Worm (Caenorhabditis elegans) whole organism, early embryonic: ENCODE results near the gene eor-1.

Experiments
- B0310.2 ChIP-seq: sonication (generic microtip); optimal IDR thresholded peaks from 2 replicates; lab custom pipeline; 2016; ENCODE audit warnings: mild to moderate bottlenecking, missing genetic modification characterization, missing compliant biosample characterization
- F13C5.2 ChIP-seq: sonication (generic microtip); optimal IDR thresholded peaks from 2 replicates; lab custom pipeline; 2017; ENCODE audit warnings: mild to moderate bottlenecking, missing genetic modification characterization, inconsistent platforms, missing compliant biosample characterization
- aly-1 ChIP-seq: sonication (generic microtip); optimal IDR thresholded peaks from 2 replicates; lab custom pipeline; 2016; ENCODE audit warnings: missing genetic modification characterization, missing compliant biosample characterization
- ama-1 ChIP-seq: fragments of 150-350 bp; optimal IDR thresholded peaks from 2 replicates; lab custom pipeline; 2014
- ceh-13 ChIP-seq: fragments of 200-800 bp; sonication (Bioruptor generic); optimal IDR thresholded peaks from 2 replicates; lab custom pipeline; 2018; ENCODE audit warnings: mild to moderate bottlenecking, missing genetic modification characterization, missing compliant biosample characterization
- ceh-36 ChIP-seq: sonication (generic microtip); optimal IDR thresholded peaks from 2 replicates; lab custom pipeline; 2016; ENCODE audit warnings: missing genetic modification characterization, inconsistent platforms, missing compliant biosample characterization
- flt-1 ChIP-seq: fragments of 200-800 bp; sonication (Bioruptor generic); IDR thresholded peaks from 2 replicates; pipeline ENCODE4 v1.3.6; 2022; ENCODE audit warnings: missing genetic modification characterization, missing compliant biosample characterization
- hmbx-1 ChIP-seq: sonication (generic microtip); optimal IDR thresholded peaks from 2 replicates; lab custom pipeline; 2016; ENCODE audit warnings: mild to moderate bottlenecking, missing genetic modification characterization, missing compliant biosample characterization
- hmg-4 ChIP-seq: fragments of 200-800 bp; sonication (Bioruptor generic); optimal IDR thresholded peaks from 2 replicates; lab custom pipeline; 2018; ENCODE audit warnings: mild to moderate bottlenecking, missing genetic modification characterization, missing compliant biosample characterization
- sea-1 ChIP-seq: fragments of 200-800 bp; sonication (Bioruptor generic); conservative IDR thresholded peaks from 2 replicates; pipeline ENCODE4 v1.3.6; 2022; ENCODE audit warnings: missing genetic modification characterization, missing compliant biosample characterization
- tbx-11 ChIP-seq: fragments of 200-800 bp; sonication (Bioruptor generic); IDR thresholded peaks from 2 replicates; pipeline ENCODE4 v1.3.6; 2022; ENCODE audit warnings: missing genetic modification characterization, missing compliant biosample characterization
- tra-4 ChIP-seq: sonication (generic microtip); optimal IDR thresholded peaks from 2 replicates; lab custom pipeline; 2017; ENCODE audit warnings: missing genetic modification characterization, missing compliant biosample characterization

DNA sequence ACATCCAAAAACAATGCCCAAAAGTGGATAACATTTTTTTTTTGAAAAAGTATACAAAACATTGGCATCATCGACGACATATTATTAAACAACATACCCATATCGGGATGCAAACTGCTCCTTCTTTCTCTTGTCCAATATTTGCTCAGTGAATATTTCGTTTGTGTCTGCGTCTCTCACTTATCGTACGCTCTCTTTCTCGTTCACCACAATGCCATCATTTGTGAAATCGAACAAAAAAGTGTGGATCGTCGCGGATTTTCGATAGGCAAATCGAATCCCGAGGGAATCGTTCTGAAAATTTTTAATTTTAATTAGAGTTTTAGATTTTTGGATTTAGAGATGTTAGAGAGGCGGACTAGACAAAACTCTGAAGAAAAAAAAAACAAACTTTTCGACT lies 47.8 kb upstream of the eor-1 start, which contains the start of gene tat-2:
- TF ChIP-seq ceh-36 (no peak), ama-1 (no peak), F13C5.2 (tag; lab: Kevin White, UChicago) (no peak), tbx-11 (GFP tag; lab: Robert Waterston, UW) (no peak), aly-1 (no peak), B0310.2 (tag; lab: Kevin White, UChicago) (no peak), flt-1 (GFP tag; lab: Robert Waterston, UW) (no peak), hmbx-1 (tag; lab: Kevin White, UChicago) (no peak), hmg-4 (no peak), sea-1 (no peak), ceh-13 (GFP tag; lab: Kevin White, UChicago) (no peak), tra-4 (tag; lab: Kevin White, UChicago) (no peak)
